Worm (Caenorhabditis elegans) whole organism, late embryonic: ENCODE measurements around the gene kdin-1.

Experiments
- C38D4.7 ChIP-seq: fragments of 200-800 bp; sonication (Bioruptor generic); optimal IDR thresholded peaks from 2 replicates; lab custom pipeline; 2018; ENCODE audit warnings: mild to moderate bottlenecking, missing genetic modification characterization, moderate library complexity, missing compliant biosample characterization
- Y22D7AL.16 ChIP-seq: sonication (generic microtip); optimal IDR thresholded peaks from 2 replicates; lab custom pipeline; 2016; ENCODE audit warnings: missing genetic modification characterization, missing compliant biosample characterization
- ama-1 ChIP-seq: fragments of 150-350 bp; optimal IDR thresholded peaks from 2 replicates; lab custom pipeline; 2014
- ceh-31 ChIP-seq: sonication (generic microtip); optimal IDR thresholded peaks from 2 replicates; lab custom pipeline; 2016; ENCODE audit warnings: missing genetic modification characterization, missing compliant biosample characterization
- fkh-10 ChIP-seq: fragments of 150-350 bp; optimal IDR thresholded peaks from 2 replicates; lab custom pipeline; 2014; ENCODE audit warnings: missing biosample characterization, missing genetic modification reagents, missing genetic modification characterization
- hlh-30 ChIP-seq: sonication (generic microtip); optimal IDR thresholded peaks from 2 replicates; lab custom pipeline; 2017; ENCODE audit warnings: antibody characterized with exemption, missing genetic modification characterization, missing compliant biosample characterization; ENCODE audit not compliant: insufficient read depth
- lin-11 ChIP-seq: fragments of 200-800 bp; sonication (Bioruptor generic); optimal IDR thresholded peaks from 2 replicates; lab custom pipeline; 2018; ENCODE audit warnings: mild to moderate bottlenecking, missing genetic modification characterization, missing compliant biosample characterization
- madf-2 ChIP-seq: sonication (generic microtip); optimal IDR thresholded peaks from 2 replicates; lab custom pipeline; 2017; ENCODE audit warnings: missing genetic modification characterization, missing compliant biosample characterization
- pha-4 ChIP-seq: fragments of 150-350 bp; optimal IDR thresholded peaks from 2 replicates; lab custom pipeline; 2018; ENCODE audit warnings: missing biosample characterization, missing genetic modification reagents, missing genetic modification characterization
- sox-2 ChIP-seq: fragments of 200-800 bp; sonication (Bioruptor generic); IDR thresholded peaks from 2 replicates; pipeline ENCODE4 v1.3.6; 2022; ENCODE audit warnings: missing genetic modification reagents, missing genetic modification characterization, missing compliant biosample characterization

DNA sequence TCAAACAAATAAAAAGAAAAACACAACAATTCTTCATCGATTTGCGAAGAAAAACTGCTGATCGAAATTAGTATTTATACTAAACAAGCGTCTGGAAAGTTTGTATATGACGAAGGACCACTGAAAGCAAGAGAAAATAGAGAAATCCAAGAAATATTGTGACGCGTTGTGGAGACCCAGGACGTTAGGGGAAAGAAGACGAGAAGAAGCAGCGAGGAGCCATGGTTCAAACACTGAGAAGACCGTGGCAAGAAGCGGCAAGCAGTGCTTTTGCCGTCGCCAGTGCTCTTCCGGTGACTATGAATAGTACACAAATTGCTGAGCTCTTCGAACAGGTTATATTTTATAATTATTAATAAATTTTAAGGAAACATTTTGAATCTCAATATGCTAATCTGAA is 210 bp downstream of the kdin-1 start:
- TF ChIP-seq Y22D7AL.16 (tag; lab: Kevin White, UChicago) (no peak), ceh-31 (tag; lab: Kevin White, UChicago) (no peak), hlh-30 (no peak), pha-4 (tag; lab: Kevin White, UChicago) (no peak), lin-11 (tag; lab: Kevin White, UChicago) (no peak), fkh-10 (GFP tag; lab: Kevin White, UChicago) (no peak), sox-2 (GFP tag; lab: Robert Waterston, UW) (no peak), ama-1 (lab: Kevin White, UChicago) (no peak), C38D4.7 (no peak), madf-2 (tag; lab: Kevin White, UChicago) (no peak)
